Worm (Caenorhabditis elegans) whole organism, L1 larva: ENCODE data around the gene Y58A7A.1.

Experiments used
- C16A3.4 ChIP-seq: fragments of 150-350 bp; optimal IDR thresholded peaks from 2 replicates; lab custom pipeline; 2014; ENCODE audit warnings: missing biosample characterization, missing genetic modification characterization
- aha-1 ChIP-seq: fragments of 150-350 bp; optimal IDR thresholded peaks from 2 replicates; lab custom pipeline; 2014; ENCODE audit warnings: missing biosample characterization, missing genetic modification characterization
- alr-1 ChIP-seq: fragments of 200-800 bp; sonication (Bioruptor generic); optimal IDR thresholded peaks from 2 replicates; lab custom pipeline; 2018; ENCODE audit warnings: borderline replicate concordance, mild to moderate bottlenecking, missing genetic modification characterization, missing compliant biosample characterization
- ceh-8 ChIP-seq: fragments of 200-800 bp; sonication (Bioruptor generic); optimal IDR thresholded peaks from 2 replicates; lab custom pipeline; 2018; ENCODE audit warnings: mild to moderate bottlenecking, missing genetic modification characterization, moderate library complexity, missing compliant biosample characterization
- ceh-88 ChIP-seq: fragments of 200-800 bp; sonication (Bioruptor generic); IDR thresholded peaks from 2 replicates; pipeline ENCODE4 v1.3.6; 2022; ENCODE audit warnings: missing genetic modification characterization, missing compliant biosample characterization
- ceh-90 ChIP-seq: sonication (generic microtip); optimal IDR thresholded peaks from 2 replicates; lab custom pipeline; 2016; ENCODE audit warnings: missing genetic modification characterization, missing compliant biosample characterization
- ces-1 ChIP-seq: fragments of 150-350 bp; optimal IDR thresholded peaks from 2 replicates; lab custom pipeline; 2014; ENCODE audit warnings: missing biosample characterization, missing genetic modification reagents, missing genetic modification characterization
- efl-1 ChIP-seq, 4 experiments: fragments of 150-350 bp; optimal IDR thresholded peaks in 3 of 4; peaks in 1 of 4; 1 replicate in 1 of 4; 2 replicates in 3 of 4; lab custom pipeline; 2014; ENCODE audit warnings: missing biosample characterization in 2 of 4, missing genetic modification characterization in 2 of 4, missing genetic modification reagents in 2 of 4
- egl-27 ChIP-seq, 2 experiments: fragments of 150-350 bp in 1 of 2; sonication (generic microtip); optimal IDR thresholded peaks; 3 replicates each; lab custom pipeline; 2017 to 2018; ENCODE audit warnings: missing biosample characterization in 2 of 2, missing genetic modification characterization in 2 of 2, missing genetic modification reagents in 2 of 2
- elt-3 ChIP-seq, 6 experiments: fragments of 150-350 bp in 1 of 6; sonication (generic microtip); optimal IDR thresholded peaks; 2 replicates each; lab custom pipeline; 2017 to 2018; ENCODE audit warnings: missing biosample characterization in 6 of 6, missing genetic modification characterization in 6 of 6, inconsistent platforms in 1 of 6
- fkh-10 ChIP-seq: sonication (generic microtip); optimal IDR thresholded peaks from 2 replicates; lab custom pipeline; 2017; ENCODE audit warnings: missing biosample characterization, missing genetic modification reagents, missing genetic modification characterization
- fkh-4 ChIP-seq: sonication (generic microtip); optimal IDR thresholded peaks from 2 replicates; lab custom pipeline; 2016; ENCODE audit warnings: missing compliant biosample characterization, missing genetic modification characterization, borderline replicate concordance
- fkh-8 ChIP-seq: sonication (generic microtip); optimal IDR thresholded peaks from 2 replicates; lab custom pipeline; 2016; ENCODE audit warnings: mild to moderate bottlenecking, missing genetic modification characterization, missing compliant biosample characterization
- fos-1 ChIP-seq: fragments of 150-350 bp; optimal IDR thresholded peaks from 2 replicates; lab custom pipeline; 2014; ENCODE audit warnings: missing biosample characterization, missing genetic modification characterization
- grh-1 ChIP-seq: fragments of 200-800 bp; sonication (Bioruptor generic); IDR thresholded peaks from 2 replicates; pipeline ENCODE4 v1.3.6; 2022; ENCODE audit warnings: missing genetic modification reagents, missing genetic modification characterization, missing compliant biosample characterization
- hlh-4 ChIP-seq: sonication (generic microtip); optimal IDR thresholded peaks from 2 replicates; lab custom pipeline; 2016; ENCODE audit warnings: mild to moderate bottlenecking, missing genetic modification characterization, missing compliant biosample characterization
- hpl-2 ChIP-seq: fragments of 150-350 bp; optimal IDR thresholded peaks from 2 replicates; lab custom pipeline; 2014; ENCODE audit warnings: missing biosample characterization, missing genetic modification reagents, missing genetic modification characterization
- isw-1 ChIP-seq: fragments of 200-800 bp; sonication (Bioruptor generic); IDR thresholded peaks from 2 replicates; pipeline ENCODE4 v1.3.6; 2022; ENCODE audit warnings: missing genetic modification characterization, missing compliant biosample characterization
- jun-1 ChIP-seq: fragments of 150-350 bp; optimal IDR thresholded peaks from 2 replicates; lab custom pipeline; 2014; ENCODE audit warnings: missing biosample characterization, missing genetic modification reagents, missing genetic modification characterization
- lin-13 ChIP-seq: fragments of 150-350 bp; optimal IDR thresholded peaks from 2 replicates; lab custom pipeline; 2014; ENCODE audit warnings: missing biosample characterization, missing genetic modification reagents, missing genetic modification characterization
- lin-14 ChIP-seq: fragments of 200-800 bp; sonication (Bioruptor generic); optimal IDR thresholded peaks from 2 replicates; lab custom pipeline; 2018; ENCODE audit warnings: mild to moderate bottlenecking, missing genetic modification characterization, moderate library complexity, missing compliant biosample characterization
- lin-15B ChIP-seq: fragments of 150-350 bp; sonication (generic microtip); optimal IDR thresholded peaks from 3 replicates; lab custom pipeline; 2014; ENCODE audit warnings: missing biosample characterization, missing genetic modification characterization
- lsy-2 ChIP-seq, 2 experiments: fragments of 150-350 bp; optimal IDR thresholded peaks; 2 replicates each; lab custom pipeline; 2014; ENCODE audit warnings: missing biosample characterization in 2 of 2, missing genetic modification characterization in 2 of 2
- mab-9 ChIP-seq: fragments of 200-800 bp; sonication (Bioruptor generic); IDR thresholded peaks from 2 replicates; pipeline ENCODE4 v1.3.6; 2022; ENCODE audit warnings: missing genetic modification reagents, missing genetic modification characterization, missing compliant biosample characterization
- mef-2 ChIP-seq: fragments of 150-350 bp; optimal IDR thresholded peaks from 2 replicates; lab custom pipeline; 2014; ENCODE audit warnings: missing biosample characterization, missing genetic modification characterization
- mep-1 ChIP-seq: fragments of 150-350 bp; optimal IDR thresholded peaks from 2 replicates; lab custom pipeline; 2014; ENCODE audit warnings: missing biosample characterization, missing genetic modification characterization
- nhr-11 ChIP-seq: fragments of 150-350 bp; optimal IDR thresholded peaks from 2 replicates; lab custom pipeline; 2014; ENCODE audit warnings: missing biosample characterization, missing genetic modification characterization
- nhr-12 ChIP-seq: sonication (generic microtip); optimal IDR thresholded peaks from 2 replicates; lab custom pipeline; 2017; ENCODE audit warnings: missing biosample characterization, missing genetic modification characterization
- nhr-19 ChIP-seq: fragments of 200-800 bp; sonication (Bioruptor generic); conservative IDR thresholded peaks from 2 replicates; pipeline ENCODE4 v1.3.6; 2022; ENCODE audit warnings: missing genetic modification characterization, missing compliant biosample characterization
- nhr-20 ChIP-seq: sonication (generic microtip); optimal IDR thresholded peaks from 2 replicates; lab custom pipeline; 2016; ENCODE audit warnings: mild to moderate bottlenecking, missing genetic modification characterization, missing compliant biosample characterization
- nhr-28 ChIP-seq: fragments of 150-350 bp; optimal IDR thresholded peaks from 2 replicates; lab custom pipeline; 2014; ENCODE audit warnings: missing biosample characterization, missing genetic modification characterization
- nhr-47 ChIP-seq: sonication (generic microtip); optimal IDR thresholded peaks from 2 replicates; lab custom pipeline; 2016; ENCODE audit warnings: mild to moderate bottlenecking, missing genetic modification characterization, moderate library complexity, missing compliant biosample characterization
- nhr-76 ChIP-seq: sonication (generic microtip); optimal IDR thresholded peaks from 2 replicates; lab custom pipeline; 2017; ENCODE audit warnings: missing biosample characterization, missing genetic modification characterization
- nhr-90 ChIP-seq: sonication (generic microtip); optimal IDR thresholded peaks from 2 replicates; lab custom pipeline; 2016; ENCODE audit warnings: mild to moderate bottlenecking, missing genetic modification characterization, missing compliant biosample characterization; ENCODE audit not compliant: poor library complexity
- pag-3 ChIP-seq: sonication (generic microtip); optimal IDR thresholded peaks from 2 replicates; lab custom pipeline; 2017; ENCODE audit warnings: missing genetic modification characterization, mild to moderate bottlenecking, missing compliant biosample characterization, antibody characterized with exemption, borderline replicate concordance; ENCODE audit not compliant: insufficient read depth
- pax-3 ChIP-seq: fragments of 200-800 bp; sonication (Bioruptor generic); optimal IDR thresholded peaks from 2 replicates; lab custom pipeline; 2018; ENCODE audit warnings: mild to moderate bottlenecking, missing genetic modification characterization, moderate library complexity, missing compliant biosample characterization
- pqm-1 ChIP-seq: sonication (generic microtip); optimal IDR thresholded peaks from 3 replicates; lab custom pipeline; 2017; ENCODE audit warnings: missing biosample characterization, missing genetic modification characterization
- skn-1 ChIP-seq: fragments of 150-350 bp; optimal IDR thresholded peaks from 2 replicates; lab custom pipeline; 2014; ENCODE audit warnings: missing biosample characterization, missing genetic modification characterization
- snu-23 ChIP-seq: sonication (generic microtip); optimal IDR thresholded peaks from 2 replicates; lab custom pipeline; 2016; ENCODE audit warnings: missing genetic modification characterization, missing compliant biosample characterization
- sox-4 ChIP-seq: sonication (generic microtip); optimal IDR thresholded peaks from 2 replicates; lab custom pipeline; 2016; ENCODE audit warnings: missing genetic modification characterization, missing compliant biosample characterization
- tbx-2 ChIP-seq: sonication (generic microtip); optimal IDR thresholded peaks from 2 replicates; lab custom pipeline; 2016; ENCODE audit warnings: missing genetic modification characterization, missing compliant biosample characterization
- tlp-1 ChIP-seq: fragments of 150-350 bp; optimal IDR thresholded peaks from 2 replicates; lab custom pipeline; 2014; ENCODE audit warnings: missing biosample characterization, missing genetic modification characterization
- unc-30 ChIP-seq: sonication (generic microtip); optimal IDR thresholded peaks from 2 replicates; lab custom pipeline; 2017; ENCODE audit warnings: missing biosample characterization, missing genetic modification characterization
- unc-62 ChIP-seq: fragments of 150-350 bp; optimal IDR thresholded peaks from 2 replicates; lab custom pipeline; 2014; ENCODE audit warnings: missing biosample characterization, missing genetic modification reagents, missing genetic modification characterization
- unc-86 ChIP-seq: sonication (generic microtip); optimal IDR thresholded peaks from 2 replicates; lab custom pipeline; 2016; ENCODE audit warnings: missing genetic modification characterization, missing compliant biosample characterization
- vab-15 ChIP-seq: sonication (generic microtip); optimal IDR thresholded peaks from 2 replicates; lab custom pipeline; 2017; ENCODE audit warnings: missing genotype, mild to moderate bottlenecking, missing genetic modification characterization, missing compliant biosample characterization
- zag-1 ChIP-seq: fragments of 150-350 bp; optimal IDR thresholded peaks from 2 replicates; lab custom pipeline; 2014; ENCODE audit warnings: missing biosample characterization, missing genetic modification characterization
- zip-4 ChIP-seq: fragments of 200-800 bp; sonication (Bioruptor generic); optimal IDR thresholded peaks from 2 replicates; lab custom pipeline; 2018; ENCODE audit warnings: mild to moderate bottlenecking, missing genetic modification characterization, moderate library complexity, missing compliant biosample characterization

The Y58A7A.1 gene

DNA sequence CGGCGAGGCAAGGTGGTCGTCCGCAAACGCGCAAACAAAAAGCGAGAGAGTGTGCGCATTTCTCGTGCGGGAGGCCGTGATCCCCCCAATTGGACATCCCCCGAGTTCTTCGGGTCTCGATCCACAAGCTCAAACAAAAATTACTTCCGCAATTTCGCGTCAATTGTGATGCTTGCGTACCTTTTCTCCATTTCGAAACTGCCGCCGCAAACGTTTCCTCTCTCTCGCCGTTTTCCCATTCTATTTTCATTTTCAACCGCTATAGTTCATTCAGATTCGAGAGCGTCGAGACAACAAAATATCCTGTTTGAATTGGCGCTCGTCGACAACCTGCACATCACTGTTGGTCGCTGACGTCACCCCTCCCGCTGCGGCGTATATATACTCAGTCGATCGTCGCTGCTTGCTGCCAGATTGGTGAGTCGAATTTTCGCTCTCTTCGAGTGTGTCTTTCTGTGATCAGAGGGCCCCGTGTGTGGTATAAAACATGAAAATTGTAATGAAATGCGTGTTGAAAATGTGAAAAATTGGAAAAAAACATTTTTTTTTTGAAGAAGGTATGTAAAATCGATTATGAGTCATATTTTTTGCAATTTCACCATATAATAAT, 19.9 kb downstream of the Y58A7A.1 start, which contains the start of the genes pqn-51 and K11D12.14 (continued):
- peak; percentile 91 for TF ChIP-seq pax-3
- peak; percentile 98 for TF ChIP-seq lin-14 (GFP tag; lab: Kevin White, UChicago)
- TF ChIP-seq mep-1, result peak; percentile 96
- no peak for TF ChIP-seq ceh-90 (tag; lab: Kevin White, UChicago)
- TF ChIP-seq ceh-8 (GFP tag; lab: Kevin White, UChicago), result peak; percentile 88
- TF ChIP-seq lsy-2 (tag; optimal IDR thresholded peaks at IDR 0.05; lab: Kevin White, UChicago), result peak; percentile 83 to 96
- peak; percentile 73 for TF ChIP-seq vab-15 (tag; lab: Kevin White, UChicago)
- peak; percentile 97 for TF ChIP-seq grh-1 (GFP tag; lab: Robert Waterston, UW)
- no peak for TF ChIP-seq nhr-76 (tag; lab: Kevin White, UChicago)
- TF ChIP-seq hpl-2, result peak; percentile 36
- TF ChIP-seq nhr-47 (tag; lab: Kevin White, UChicago), result peak; percentile 98
- peak; percentile 96 for TF ChIP-seq jun-1 (tag; lab: Kevin White, UChicago)
- TF ChIP-seq elt-3 (tag; optimal IDR thresholded peaks at IDR 0.05; lab: Kevin White, UChicago), result peak in 4 of 6 experiments; percentile 32 to 84 (median 57)
- TF ChIP-seq nhr-28 (tag; lab: Kevin White, UChicago), result no peak
- peak; percentile 91 for TF ChIP-seq lin-13
- no peak for TF ChIP-seq unc-62 (GFP tag; lab: Kevin White, UChicago)
- peak; percentile 95 for TF ChIP-seq mab-9 (GFP tag; lab: Robert Waterston, UW)
- peak; percentile 81 for TF ChIP-seq lin-15B (tag; lab: Kevin White, UChicago)
- peak; percentile 68 for TF ChIP-seq mef-2
- peak in 1 of 2 experiments; percentile 74 for TF ChIP-seq egl-27 (tag; optimal IDR thresholded peaks at IDR 0.05; lab: Kevin White, UChicago)
- TF ChIP-seq fkh-4 (tag; lab: Kevin White, UChicago), result peak; percentile 60
- TF ChIP-seq pqm-1 (tag; lab: Kevin White, UChicago), result no peak
- TF ChIP-seq skn-1 (tag; lab: Kevin White, UChicago), result peak; percentile 84
- peak; percentile 92 for TF ChIP-seq isw-1 (GFP tag; lab: Robert Waterston, UW)
- TF ChIP-seq nhr-12 (tag; lab: Kevin White, UChicago), result peak; percentile 8
- no peak for TF ChIP-seq pag-3
- no peak for TF ChIP-seq unc-30 (tag; lab: Kevin White, UChicago)
- no peak for TF ChIP-seq ces-1 (GFP tag; lab: Kevin White, UChicago)
- TF ChIP-seq tbx-2 (tag; lab: Kevin White, UChicago), result peak; percentile 98
- TF ChIP-seq tlp-1 (tag; lab: Kevin White, UChicago), result no peak
- peak; percentile 91 for TF ChIP-seq C16A3.4 (tag; lab: Kevin White, UChicago)
- peak; percentile 90 for TF ChIP-seq zip-4 (GFP tag; lab: Kevin White, UChicago)
- TF ChIP-seq alr-1 (tag; lab: Kevin White, UChicago), result no peak
- TF ChIP-seq zag-1 (tag; lab: Kevin White, UChicago), result no peak
- TF ChIP-seq efl-1 (optimal IDR thresholded peaks at IDR 0.05; lab: Kevin White, UChicago), result peak; percentile 82 to 95
- peak; percentile 92 to 99 for TF ChIP-seq efl-1 (GFP tag; optimal IDR thresholded peaks at IDR 0.05 in 1 of 2; lab: Kevin White, UChicago)
- TF ChIP-seq unc-86 (tag; lab: Kevin White, UChicago), result peak; percentile 92
- peak; percentile 98 for TF ChIP-seq nhr-19
- TF ChIP-seq fos-1 (tag; lab: Kevin White, UChicago), result peak; percentile 90
- TF ChIP-seq nhr-90, result peak; percentile 96
- peak; percentile 97 for TF ChIP-seq snu-23
- peak; percentile 98 for TF ChIP-seq fkh-8 (tag; lab: Kevin White, UChicago)
- TF ChIP-seq nhr-11 (tag; lab: Kevin White, UChicago), result peak; percentile 87
- peak; percentile 98 for TF ChIP-seq nhr-20 (tag; lab: Kevin White, UChicago)
- TF ChIP-seq aha-1 (tag; lab: Kevin White, UChicago), result no peak
- peak; percentile 90 for TF ChIP-seq fkh-10 (GFP tag; lab: Kevin White, UChicago)
- peak; percentile 46 for TF ChIP-seq hlh-4 (tag; lab: Kevin White, UChicago)
- TF ChIP-seq ceh-88 (GFP tag; lab: Robert Waterston, UW), result peak; percentile 93
- peak; percentile 85 for TF ChIP-seq sox-4
